Fruit fly (Drosophila melanogaster) whole organism, embryonic: ENCODE data around the gene Atg18b.

Experiments
- ATbp ChIP-seq: fragments of 200-800 bp; sonication (Bioruptor generic); optimal IDR thresholded peaks from 2 replicates; lab custom pipeline; 2017; ENCODE audit warnings: missing biosample characterization, mild to moderate bottlenecking, missing genetic modification characterization, missing genetic modification reagents
- Ada2b ChIP-seq: fragments of 200-800 bp; sonication (Bioruptor generic); IDR thresholded peaks from 2 replicates; pipeline ENCODE4 v1.3.6; 2022; ENCODE audit warnings: missing biosample characterization, missing genetic modification characterization
- Asciz ChIP-seq: fragments of 200-800 bp; sonication (Bioruptor generic); optimal IDR thresholded peaks from 2 replicates; lab custom pipeline; 2017; ENCODE audit warnings: missing biosample characterization, mild to moderate bottlenecking, missing genetic modification characterization, missing genetic modification reagents
- CG10209 ChIP-seq: fragments of 200-800 bp; sonication (Bioruptor generic); optimal IDR thresholded peaks from 3 replicates; lab custom pipeline; 2017; ENCODE audit warnings: missing biosample characterization, mild to moderate bottlenecking, missing genetic modification characterization, missing genetic modification reagents
- CG11504 ChIP-seq: fragments of 200-800 bp; sonication (Bioruptor generic); optimal IDR thresholded peaks from 3 replicates; lab custom pipeline; 2019; ENCODE audit warnings: missing biosample characterization, mild to moderate bottlenecking, missing genetic modification characterization, moderate library complexity
- CG11560 ChIP-seq: fragments of 200-800 bp; sonication (Bioruptor generic); IDR thresholded peaks from 3 replicates; pipeline ENCODE4 v1.3.6; 2022; ENCODE audit warnings: missing biosample characterization, missing genetic modification characterization
- CG1603 ChIP-seq: fragments of 200-800 bp; sonication (Bioruptor generic); optimal IDR thresholded peaks from 2 replicates; lab custom pipeline; 2019; ENCODE audit warnings: missing biosample characterization, mild to moderate bottlenecking, missing genetic modification characterization, moderate library complexity
- CG3995 ChIP-seq: fragments of 200-800 bp; sonication (Bioruptor generic); optimal IDR thresholded peaks from 3 replicates; lab custom pipeline; 2016; ENCODE audit warnings: missing biosample characterization, missing genetic modification characterization
- CG4360 ChIP-seq: fragments of 200-800 bp; sonication (Bioruptor generic); IDR thresholded peaks from 2 replicates; pipeline ENCODE4 v1.3.6; 2022; ENCODE audit warnings: missing biosample characterization, missing genetic modification characterization
- CG4730 ChIP-seq: fragments of 200-800 bp; sonication (Bioruptor generic); IDR thresholded peaks from 2 replicates; pipeline ENCODE4 v1.3.6; 2022; ENCODE audit warnings: missing biosample characterization, missing genetic modification characterization
- CG5180 ChIP-seq: fragments of 200-800 bp; sonication (Bioruptor generic); optimal IDR thresholded peaks from 3 replicates; lab custom pipeline; 2017; ENCODE audit warnings: missing biosample characterization, missing genetic modification characterization, mild to moderate bottlenecking, moderate library complexity, missing genetic modification reagents
- CG6254 ChIP-seq: fragments of 200-800 bp; sonication (Bioruptor generic); optimal IDR thresholded peaks from 3 replicates; lab custom pipeline; 2017; ENCODE audit warnings: mild to moderate bottlenecking, missing biosample characterization, missing genetic modification reagents, missing genetic modification characterization
- CG6854 ChIP-seq: fragments of 200-800 bp; sonication (Bioruptor generic); optimal IDR thresholded peaks from 3 replicates; lab custom pipeline; 2017; ENCODE audit warnings: missing biosample characterization, mild to moderate bottlenecking, missing genetic modification characterization
- CG7357 ChIP-seq: fragments of 200-800 bp; sonication (Bioruptor generic); IDR thresholded peaks from 3 replicates; pipeline ENCODE4 v1.3.6; 2022; ENCODE audit warnings: missing biosample characterization, missing genetic modification characterization
- CG7556 ChIP-seq: fragments of 200-800 bp; sonication (Bioruptor generic); optimal IDR thresholded peaks from 2 replicates; lab custom pipeline; 2017; ENCODE audit warnings: missing biosample characterization, mild to moderate bottlenecking, missing genetic modification characterization
- CG7928 ChIP-seq: fragments of 200-800 bp; sonication (Bioruptor generic); optimal IDR thresholded peaks from 2 replicates; lab custom pipeline; 2017; ENCODE audit warnings: missing biosample characterization, mild to moderate bottlenecking, missing genetic modification characterization
- CG8281 ChIP-seq: fragments of 200-800 bp; sonication (Bioruptor generic); optimal IDR thresholded peaks from 2 replicates; lab custom pipeline; 2018; ENCODE audit warnings: missing biosample characterization, mild to moderate bottlenecking, missing genetic modification characterization, moderate library complexity
- CG8944 ChIP-seq: fragments of 200-800 bp; sonication (Bioruptor generic); optimal IDR thresholded peaks from 3 replicates; lab custom pipeline; 2016; ENCODE audit warnings: missing biosample characterization, missing genetic modification characterization
- CG9609 ChIP-seq: fragments of 200-800 bp; sonication (Bioruptor generic); optimal IDR thresholded peaks from 3 replicates; lab custom pipeline; 2016; ENCODE audit warnings: missing biosample characterization, missing genetic modification characterization
- CG9727 ChIP-seq: fragments of 200-800 bp; sonication (Bioruptor generic); optimal IDR thresholded peaks from 3 replicates; lab custom pipeline; 2017; ENCODE audit warnings: missing biosample characterization, mild to moderate bottlenecking, missing genetic modification characterization
- Drgx ChIP-seq: fragments of 200-800 bp; sonication (Bioruptor generic); IDR thresholded peaks from 2 replicates; pipeline ENCODE4 v1.3.6; 2022; ENCODE audit warnings: missing biosample characterization, missing genetic modification characterization
- ERR ChIP-seq: fragments of 200-800 bp; sonication (Bioruptor generic); optimal IDR thresholded peaks from 2 replicates; lab custom pipeline; 2016; ENCODE audit warnings: missing biosample characterization, missing genetic modification characterization
- Fer1 ChIP-seq: fragments of 200-800 bp; sonication (Bioruptor generic); optimal IDR thresholded peaks from 2 replicates; lab custom pipeline; 2017; ENCODE audit warnings: missing biosample characterization, mild to moderate bottlenecking, missing genetic modification characterization
- GATAe ChIP-seq: fragments of 200-800 bp; sonication (Bioruptor generic); conservative IDR thresholded peaks from 2 replicates; pipeline ENCODE4 v1.3.6; 2022; ENCODE audit warnings: missing biosample characterization, missing genetic modification characterization
- Hmx ChIP-seq: fragments of 200-800 bp; sonication (Bioruptor generic); optimal IDR thresholded peaks from 2 replicates; lab custom pipeline; 2016; ENCODE audit warnings: missing biosample characterization, missing genetic modification characterization
- Hsf ChIP-seq: fragments of 200-800 bp; sonication (Bioruptor generic); optimal IDR thresholded peaks from 3 replicates; lab custom pipeline; 2016; ENCODE audit warnings: missing biosample characterization, missing genetic modification characterization
- Lim3 ChIP-seq: fragments of 200-800 bp; sonication (Bioruptor generic); IDR thresholded peaks from 2 replicates; pipeline ENCODE4 v1.3.6; 2022; ENCODE audit warnings: missing biosample characterization, missing genetic modification characterization
- Optix ChIP-seq: fragments of 200-800 bp; sonication (Bioruptor generic); IDR thresholded peaks from 3 replicates; pipeline ENCODE4 v1.3.6; 2022; ENCODE audit warnings: missing biosample characterization, missing genetic modification characterization
- Poxn ChIP-seq: fragments of 200-800 bp; sonication (Bioruptor generic); IDR thresholded peaks from 2 replicates; pipeline ENCODE4 v1.3.6; 2022; ENCODE audit warnings: missing biosample characterization, missing genetic modification characterization
- Sry-δ ChIP-seq: fragments of 200-800 bp; sonication (Bioruptor generic); optimal IDR thresholded peaks from 2 replicates; lab custom pipeline; 2016; ENCODE audit warnings: missing biosample characterization, missing genetic modification characterization
- Usf ChIP-seq: fragments of 200-800 bp; sonication (Bioruptor generic); optimal IDR thresholded peaks from 2 replicates; lab custom pipeline; 2017; ENCODE audit warnings: missing genotype, missing biosample characterization, missing genetic modification characterization
- Xrp1 ChIP-seq: fragments of 200-800 bp; sonication (Bioruptor generic); IDR thresholded peaks from 2 replicates; pipeline ENCODE4 v1.3.6; 2022; ENCODE audit warnings: missing biosample characterization, missing genetic modification characterization
- ab ChIP-seq: fragments of 200-800 bp; sonication (Bioruptor generic); optimal IDR thresholded peaks from 2 replicates; lab custom pipeline; 2016; ENCODE audit warnings: missing biosample characterization, missing genetic modification characterization
- az2 ChIP-seq: fragments of 200-800 bp; sonication (Bioruptor generic); optimal IDR thresholded peaks from 3 replicates; lab custom pipeline; 2016; ENCODE audit warnings: missing biosample characterization, missing genetic modification characterization
- bbx ChIP-seq: fragments of 200-800 bp; sonication (Bioruptor generic); IDR thresholded peaks from 2 replicates; pipeline ENCODE4 v1.3.6; 2022; ENCODE audit warnings: missing biosample characterization, missing genetic modification characterization; ENCODE audit not compliant: partially characterized antibody
- cg ChIP-seq: fragments of 200-800 bp; sonication (Bioruptor generic); optimal IDR thresholded peaks from 3 replicates; lab custom pipeline; 2019; ENCODE audit warnings: missing biosample characterization, mild to moderate bottlenecking, missing genetic modification characterization, moderate library complexity
- chif ChIP-seq, 2 experiments: fragments of 200-800 bp; sonication (Bioruptor generic); optimal IDR thresholded peaks; 3 replicates each; lab custom pipeline; 2016; ENCODE audit warnings: missing biosample characterization in 2 of 2, missing genetic modification characterization in 2 of 2
- ci ChIP-seq: fragments of 200-800 bp; sonication (Bioruptor generic); IDR thresholded peaks from 3 replicates; pipeline ENCODE4 v1.3.6; 2022; ENCODE audit warnings: missing biosample characterization, missing genetic modification characterization
- disco-r ChIP-seq: fragments of 200-800 bp; sonication (Bioruptor generic); optimal IDR thresholded peaks from 2 replicates; lab custom pipeline; 2016; ENCODE audit warnings: missing biosample characterization, missing genetic modification characterization
- ewg ChIP-seq: fragments of 200-800 bp; sonication (Bioruptor generic); optimal IDR thresholded peaks from 3 replicates; lab custom pipeline; 2017; ENCODE audit warnings: mild to moderate bottlenecking, missing biosample characterization, missing genetic modification reagents, missing genetic modification characterization
- eyg ChIP-seq: fragments of 200-800 bp; sonication (Bioruptor generic); optimal IDR thresholded peaks from 3 replicates; lab custom pipeline; 2016; ENCODE audit warnings: missing biosample characterization, missing genetic modification characterization
- fu2 ChIP-seq: fragments of 200-800 bp; sonication (Bioruptor generic); optimal IDR thresholded peaks from 2 replicates; lab custom pipeline; 2016; ENCODE audit warnings: missing biosample characterization, missing genetic modification characterization
- gsb ChIP-seq: fragments of 200-800 bp; sonication (Bioruptor generic); IDR thresholded peaks from 2 replicates; pipeline ENCODE4 v1.3.6; 2022; ENCODE audit warnings: missing biosample characterization, missing genetic modification characterization
- gsb-n ChIP-seq: fragments of 200-800 bp; sonication (Bioruptor generic); optimal IDR thresholded peaks from 3 replicates; lab custom pipeline; 2018; ENCODE audit warnings: missing biosample characterization, mild to moderate bottlenecking, missing genetic modification characterization
- kni ChIP-seq: fragments of 200-800 bp; sonication (Bioruptor generic); optimal IDR thresholded peaks from 3 replicates; lab custom pipeline; 2017; ENCODE audit warnings: mild to moderate bottlenecking, missing biosample characterization, missing genetic modification reagents, missing genetic modification characterization
- pita ChIP-seq: fragments of 200-800 bp; sonication (Bioruptor generic); optimal IDR thresholded peaks from 2 replicates; lab custom pipeline; 2017; ENCODE audit warnings: missing biosample characterization, mild to moderate bottlenecking, missing genetic modification characterization
- sc ChIP-seq, 3 experiments: fragments of >200 bp in 2 of 3; fragments of 200-800 bp in 1 of 3; sonication (Bioruptor generic) in 1 of 3; optimal IDR thresholded peaks; 2 replicates in 2 of 3; 3 replicates in 1 of 3; lab custom pipeline; 2017; ENCODE audit warnings: mild to moderate bottlenecking in 1 of 3, missing biosample characterization in 1 of 3, missing genetic modification characterization in 1 of 3, missing genetic modification reagents in 1 of 3
- slbo ChIP-seq: fragments of 200-800 bp; sonication (Bioruptor generic); IDR thresholded peaks from 2 replicates; pipeline ENCODE4 v1.3.6; 2022; ENCODE audit warnings: missing biosample characterization, missing genetic modification characterization
- tx ChIP-seq: fragments of 200-800 bp; sonication (Bioruptor generic); optimal IDR thresholded peaks from 2 replicates; lab custom pipeline; 2016; ENCODE audit warnings: missing biosample characterization, missing genetic modification characterization
- usp ChIP-seq: fragments of >200 bp; optimal IDR thresholded peaks from 2 replicates; lab custom pipeline; 2017; ENCODE audit warnings: missing biosample characterization, missing genetic modification characterization

The Atg18b gene

DNA sequence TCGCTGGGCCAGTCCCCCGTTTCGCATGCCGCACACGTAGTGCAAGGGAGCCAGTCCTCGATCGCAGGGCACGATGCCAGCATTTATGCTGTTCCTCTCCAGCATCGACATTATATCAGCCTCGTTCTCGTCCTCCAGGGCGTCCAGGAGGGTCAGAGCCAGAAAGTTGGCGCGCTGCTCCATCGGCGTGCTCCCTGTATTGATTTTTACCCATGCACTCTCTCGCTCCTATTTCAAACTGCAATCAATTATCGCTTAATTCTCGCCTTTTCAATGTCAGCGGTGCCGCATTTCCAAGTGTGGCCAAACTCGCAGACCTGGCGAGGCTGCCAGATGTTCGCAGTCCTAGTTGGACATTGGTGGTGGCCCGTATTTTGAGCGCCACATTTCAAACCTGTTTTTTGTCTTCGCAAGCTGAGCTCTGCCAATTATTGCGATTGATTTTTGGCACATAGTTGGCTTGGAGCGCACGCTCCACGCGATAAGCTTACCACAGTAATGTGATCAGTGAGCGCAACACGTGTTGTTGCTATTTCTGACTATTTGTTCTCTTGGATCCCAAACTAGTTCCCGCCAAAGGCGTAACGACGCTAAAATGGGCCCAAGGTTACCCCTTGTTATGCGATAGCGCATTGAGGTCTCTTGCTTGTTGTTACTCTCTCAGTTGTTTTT lies 2.0 kb downstream of the Atg18b start, which contains the start of gene CG8679:
Gene CG8679 (minus strand): TSS at position 305 of the 672 bp plus-strand sequence.
- TF ChIP-seq Optix (GFP tag; lab: Robert Waterston, UW): no peak
- TF ChIP-seq GATAe (GFP tag; lab: Robert Waterston, UW): no peak
- no peak for TF ChIP-seq CG9727 (GFP tag; lab: Kevin White, UChicago)
- TF ChIP-seq ab (GFP tag; lab: Kevin White, UChicago): no peak
- no peak for TF ChIP-seq Asciz (GFP tag; lab: Kevin White, UChicago)
- no peak for TF ChIP-seq CG7556 (GFP tag; lab: Kevin White, UChicago)
- TF ChIP-seq pita (GFP tag; lab: Kevin White, UChicago): no peak
- no peak for TF ChIP-seq CG11560
- no peak for TF ChIP-seq Drgx (GFP tag; lab: Robert Waterston, UW)
- TF ChIP-seq CG4360 (GFP tag; lab: Robert Waterston, UW): 0 out of 2 replicates have a peak, but pooled peaks have one; percentile 26
- TF ChIP-seq Poxn (GFP tag; lab: Robert Waterston, UW): no peak
- TF ChIP-seq tx (GFP tag; lab: Kevin White, UChicago): no peak
- no peak for TF ChIP-seq CG5180 (GFP tag; lab: Kevin White, UChicago)
- TF ChIP-seq Fer1 (GFP tag; lab: Kevin White, UChicago): peak; percentile 27
- no peak for TF ChIP-seq Xrp1 (GFP tag; lab: Robert Waterston, UW)
- no peak for TF ChIP-seq gsb-n (tag; lab: Kevin White, UChicago)
- TF ChIP-seq eyg: no peak
- no peak for TF ChIP-seq gsb (GFP tag; lab: Robert Waterston, UW)
- no peak for TF ChIP-seq CG8944 (GFP tag; lab: Kevin White, UChicago)
- TF ChIP-seq chif (GFP tag; optimal IDR thresholded peaks at IDR 0.05; lab: Kevin White, UChicago): no peak
- TF ChIP-seq CG11504: no peak
- no peak for TF ChIP-seq ewg (GFP tag; lab: Kevin White, UChicago)
- TF ChIP-seq disco-r (GFP tag; lab: Kevin White, UChicago): no peak
- no peak for TF ChIP-seq CG10209 (GFP tag; lab: Kevin White, UChicago)
- peak; percentile 8 for TF ChIP-seq ERR (GFP tag; lab: Kevin White, UChicago)
- TF ChIP-seq Usf: no peak
- no peak for TF ChIP-seq Hmx (GFP tag; lab: Kevin White, UChicago)
- TF ChIP-seq kni (GFP tag; lab: Kevin White, UChicago): no peak
- TF ChIP-seq cg: no peak
- no peak for TF ChIP-seq CG6854
- no peak for TF ChIP-seq az2 (GFP tag; lab: Kevin White, UChicago)
- no peak for TF ChIP-seq ATbp
- TF ChIP-seq CG8281: no peak
- no peak for TF ChIP-seq Hsf (GFP tag; lab: Kevin White, UChicago)
- TF ChIP-seq CG6254 (GFP tag; lab: Kevin White, UChicago): no peak
- TF ChIP-seq slbo (GFP tag; lab: Robert Waterston, UW): no peak
- no peak for TF ChIP-seq Ada2b (GFP tag; lab: Robert Waterston, UW)
- TF ChIP-seq usp (GFP tag; lab: Kevin White, UChicago): no peak
- TF ChIP-seq bbx (GFP tag; lab: Robert Waterston, UW): peak; percentile 29; the same call in 1 of the 2 replicates
- TF ChIP-seq CG4730 (GFP tag; lab: Robert Waterston, UW): no peak
- no peak for TF ChIP-seq ci (GFP tag; lab: Robert Waterston, UW)
- no peak for TF ChIP-seq sc (optimal IDR thresholded peaks at IDR 0.05; lab: Kevin White, UChicago)
- no peak for TF ChIP-seq sc (GFP tag; optimal IDR thresholded peaks at IDR 0.05; lab: Kevin White, UChicago)
- no peak for TF ChIP-seq fu2
- TF ChIP-seq CG7357 (GFP tag; lab: Robert Waterston, UW): no peak
- no peak for TF ChIP-seq CG7928 (GFP tag; lab: Kevin White, UChicago)
- no peak for TF ChIP-seq Lim3 (GFP tag; lab: Robert Waterston, UW)
- peak; percentile 83 for TF ChIP-seq CG1603
- TF ChIP-seq CG3995 (GFP tag; lab: Kevin White, UChicago): no peak
- no peak for TF ChIP-seq CG9609 (GFP tag; lab: Kevin White, UChicago)
- peak; percentile 73 for TF ChIP-seq Sry-δ (GFP tag; lab: Kevin White, UChicago)
